Worm (Caenorhabditis elegans) whole organism, young adult: ENCODE measurements around the gene C28D4.8.
"Not testable (repeated sequence)": the region's sequence is repeated elsewhere in the genome, so short reads cannot be mapped to it uniquely, and the experiment has no call there.

Experiments used
- B0019.2 ChIP-seq: fragments of 200-800 bp; sonication (Bioruptor generic); conservative IDR thresholded peaks from 2 replicates; pipeline ENCODE4 v1.3.6; 2022; ENCODE audit warnings: missing genetic modification reagents, missing genetic modification characterization, missing compliant biosample characterization
- B0035.1 ChIP-seq: sonication (generic microtip); optimal IDR thresholded peaks from 2 replicates; lab custom pipeline; 2016; ENCODE audit warnings: missing genetic modification characterization, mild to moderate bottlenecking, missing compliant biosample characterization, missing genotype, missing genetic modification reagents
- C17E4.6 ChIP-seq: fragments of 200-800 bp; sonication (Bioruptor generic); IDR thresholded peaks from 2 replicates; pipeline ENCODE4 v1.3.6; 2022; ENCODE audit warnings: missing genetic modification reagents, missing genetic modification characterization, missing compliant biosample characterization
- D2030.7 ChIP-seq: fragments of 200-800 bp; sonication (Bioruptor generic); IDR thresholded peaks from 2 replicates; pipeline ENCODE4 v1.3.6; 2022; ENCODE audit warnings: missing genetic modification reagents, missing genetic modification characterization, missing compliant biosample characterization
- F33H1.4 ChIP-seq: fragments of 200-800 bp; sonication (Bioruptor generic); IDR thresholded peaks from 2 replicates; pipeline ENCODE4 v1.3.6; 2022; ENCODE audit warnings: missing genetic modification reagents, missing genetic modification characterization, missing compliant biosample characterization
- F39B2.1 ChIP-seq: fragments of 200-800 bp; sonication (Bioruptor generic); IDR thresholded peaks from 2 replicates; pipeline ENCODE4 v1.3.6; 2022; ENCODE audit warnings: missing genetic modification reagents, missing genetic modification characterization, missing compliant biosample characterization
- F49E8.2 ChIP-seq: sonication (generic microtip); optimal IDR thresholded peaks from 3 replicates; lab custom pipeline; 2017; ENCODE audit warnings: missing genetic modification characterization, mild to moderate bottlenecking, missing compliant biosample characterization, antibody characterized with exemption, moderate library complexity; ENCODE audit not compliant: insufficient read depth
- Y53G8AR.9 ChIP-seq: fragments of 200-800 bp; sonication (Bioruptor generic); conservative IDR thresholded peaks from 2 replicates; pipeline ENCODE4 v1.3.6; 2022; ENCODE audit warnings: missing genetic modification reagents, missing genetic modification characterization, missing compliant biosample characterization
- Y79H2A.3 ChIP-seq: fragments of 200-800 bp; sonication (Bioruptor generic); conservative IDR thresholded peaks from 2 replicates; pipeline ENCODE4 v1.3.6; 2022; ENCODE audit warnings: missing genetic modification reagents, missing genetic modification characterization, missing compliant biosample characterization
- Y95B8A.8 ChIP-seq: fragments of 200-800 bp; sonication (Bioruptor generic); IDR thresholded peaks from 2 replicates; pipeline ENCODE4 v1.3.6; 2022; ENCODE audit warnings: missing genetic modification reagents, missing genetic modification characterization, missing compliant biosample characterization
- aptf-2 ChIP-seq: fragments of 200-800 bp; sonication (Bioruptor generic); conservative IDR thresholded peaks from 2 replicates; pipeline ENCODE4 v1.3.6; 2022; ENCODE audit warnings: missing genetic modification reagents, missing genetic modification characterization, missing compliant biosample characterization
- ceh-100 ChIP-seq: fragments of 200-800 bp; sonication (Bioruptor generic); IDR thresholded peaks from 2 replicates; pipeline ENCODE4 v1.3.6; 2022; ENCODE audit warnings: missing genetic modification reagents, missing genetic modification characterization, missing compliant biosample characterization
- ceh-91 ChIP-seq: fragments of 200-800 bp; sonication (Bioruptor generic); IDR thresholded peaks from 2 replicates; pipeline ENCODE4 v1.3.6; 2022; ENCODE audit warnings: missing genetic modification reagents, missing genetic modification characterization, missing compliant biosample characterization
- dox-1 ChIP-seq: fragments of 200-800 bp; sonication (Bioruptor generic); IDR thresholded peaks from 2 replicates; pipeline ENCODE4 v1.3.6; 2022; ENCODE audit warnings: missing genetic modification reagents, missing genetic modification characterization, missing compliant biosample characterization
- dpl-1 ChIP-seq: fragments of 150-350 bp; optimal IDR thresholded peaks from 2 replicates; lab custom pipeline; 2014; ENCODE audit warnings: missing biosample characterization, missing genetic modification reagents, missing genetic modification characterization
- efl-1 ChIP-seq: fragments of 150-350 bp; optimal IDR thresholded peaks from 2 replicates; lab custom pipeline; 2014; ENCODE audit warnings: missing biosample characterization, missing genetic modification reagents, missing genetic modification characterization
- ekl-4 ChIP-seq: fragments of 200-800 bp; sonication (Bioruptor generic); IDR thresholded peaks from 2 replicates; pipeline ENCODE4 v1.3.6; 2022; ENCODE audit warnings: missing genetic modification reagents, missing genetic modification characterization, missing compliant biosample characterization
- ets-4 ChIP-seq: fragments of 200-800 bp; sonication (Bioruptor generic); optimal IDR thresholded peaks from 2 replicates; lab custom pipeline; 2018; ENCODE audit warnings: mild to moderate bottlenecking, missing genetic modification characterization, missing compliant biosample characterization
- hmg-1.2 ChIP-seq: fragments of 200-800 bp; sonication (Bioruptor generic); IDR thresholded peaks from 2 replicates; pipeline ENCODE4 v1.3.6; 2022; ENCODE audit warnings: missing genetic modification reagents, missing genetic modification characterization, missing compliant biosample characterization
- hsf-1 ChIP-seq: fragments of 200-800 bp; sonication (Bioruptor generic); IDR thresholded peaks from 2 replicates; pipeline ENCODE4 v1.3.6; 2022; ENCODE audit warnings: missing genetic modification reagents, missing genetic modification characterization, missing compliant biosample characterization
- lin-35 ChIP-seq, 3 experiments: fragments of 150-350 bp in 2 of 3; sonication (generic microtip) in 1 of 3; optimal IDR thresholded peaks; 2 replicates each; lab custom pipeline; 2014 to 2018; ENCODE audit warnings: missing biosample characterization in 3 of 3, missing genetic modification characterization in 3 of 3, missing genetic modification reagents in 3 of 3
- lin-54 ChIP-seq: fragments of 200-800 bp; sonication (Bioruptor generic); optimal IDR thresholded peaks from 2 replicates; lab custom pipeline; 2018; ENCODE audit warnings: mild to moderate bottlenecking, missing genetic modification characterization, missing compliant biosample characterization
- lir-1 ChIP-seq: fragments of 200-800 bp; sonication (Bioruptor generic); conservative IDR thresholded peaks from 2 replicates; pipeline ENCODE4 v1.3.6; 2022; ENCODE audit warnings: missing genetic modification reagents, missing genetic modification characterization, missing compliant biosample characterization
- lsl-1 ChIP-seq: fragments of 200-800 bp; sonication (Bioruptor generic); optimal IDR thresholded peaks from 2 replicates; lab custom pipeline; 2018; ENCODE audit warnings: mild to moderate bottlenecking, missing genetic modification characterization, moderate library complexity, missing compliant biosample characterization
- madf-3 ChIP-seq: fragments of 200-800 bp; sonication (Bioruptor generic); IDR thresholded peaks from 2 replicates; pipeline ENCODE4 v1.3.6; 2022; ENCODE audit warnings: missing genetic modification reagents, missing genetic modification characterization, missing compliant biosample characterization
- madf-6 ChIP-seq: fragments of 200-800 bp; sonication (Bioruptor generic); IDR thresholded peaks from 2 replicates; pipeline ENCODE4 v1.3.6; 2022; ENCODE audit warnings: missing genetic modification reagents, missing genetic modification characterization, missing compliant biosample characterization
- madf-8 ChIP-seq: fragments of 200-800 bp; sonication (Bioruptor generic); conservative IDR thresholded peaks from 2 replicates; pipeline ENCODE4 v1.3.6; 2022; ENCODE audit warnings: missing genetic modification reagents, missing genetic modification characterization, missing compliant biosample characterization
- nfyb-1 ChIP-seq: fragments of 200-800 bp; sonication (Bioruptor generic); IDR thresholded peaks from 2 replicates; pipeline ENCODE4 v1.3.6; 2022; ENCODE audit warnings: missing genetic modification reagents, missing genetic modification characterization, missing compliant biosample characterization
- nhr-179 ChIP-seq: sonication (generic microtip); optimal IDR thresholded peaks from 2 replicates; lab custom pipeline; 2016; ENCODE audit warnings: mild to moderate bottlenecking, missing genetic modification characterization, missing compliant biosample characterization
- pbrm-1 ChIP-seq: fragments of 200-800 bp; sonication (Bioruptor generic); IDR thresholded peaks from 2 replicates; pipeline ENCODE4 v1.3.6; 2022; ENCODE audit warnings: missing genetic modification reagents, missing genetic modification characterization, missing compliant biosample characterization
- rcor-1 ChIP-seq: fragments of 200-800 bp; sonication (Bioruptor generic); IDR thresholded peaks from 2 replicates; pipeline ENCODE4 v1.3.6; 2022; ENCODE audit warnings: missing genetic modification reagents, missing genetic modification characterization, missing compliant biosample characterization
- snpc-1.1 ChIP-seq: sonication (generic microtip); optimal IDR thresholded peaks from 2 replicates; lab custom pipeline; 2017; ENCODE audit warnings: missing genetic modification characterization, mild to moderate bottlenecking, missing compliant biosample characterization, antibody characterized with exemption, moderate library complexity, missing genotype, missing genetic modification reagents; ENCODE audit not compliant: insufficient read depth
- snpc-3.4 ChIP-seq: sonication (generic microtip); optimal IDR thresholded peaks from 2 replicates; lab custom pipeline; 2017; ENCODE audit warnings: missing genetic modification characterization, mild to moderate bottlenecking, missing compliant biosample characterization, antibody characterized with exemption, moderate library complexity, missing genotype, missing genetic modification reagents
- snpc-4 ChIP-seq, 5 experiments: fragments of 150-350 bp in 1 of 5; sonication (generic microtip) in 4 of 5; optimal IDR thresholded peaks; 2 replicates each; lab custom pipeline; 2014 to 2018; ENCODE audit warnings: missing genetic modification characterization in 5 of 5, missing biosample characterization in 3 of 5, antibody characterized with exemption in 2 of 5, mild to moderate bottlenecking in 2 of 5, missing compliant biosample characterization in 2 of 5, missing genotype in 2 of 5, moderate library complexity in 2 of 5, missing genetic modification reagents in 1 of 5
- tbp1 ChIP-seq: fragments of 200-800 bp; sonication (Bioruptor generic); optimal IDR thresholded peaks from 2 replicates; lab custom pipeline; 2018; ENCODE audit warnings: mild to moderate bottlenecking, missing genetic modification characterization, missing compliant biosample characterization
- tlf-1 ChIP-seq: fragments of 200-800 bp; sonication (Bioruptor generic); optimal IDR thresholded peaks from 2 replicates; lab custom pipeline; 2018; ENCODE audit warnings: mild to moderate bottlenecking, missing genetic modification characterization, missing compliant biosample characterization
- unc-130 ChIP-seq: sonication (generic microtip); optimal IDR thresholded peaks from 2 replicates; lab custom pipeline; 2016; ENCODE audit warnings: missing genetic modification reagents, missing genetic modification characterization, missing compliant biosample characterization
- xnd-1 ChIP-seq: sonication (generic microtip); optimal IDR thresholded peaks from 2 replicates; lab custom pipeline; 2016; ENCODE audit warnings: missing genotype, missing genetic modification reagents, missing genetic modification characterization, missing compliant biosample characterization
- ztf-18 ChIP-seq: sonication (generic microtip); optimal IDR thresholded peaks from 2 replicates; lab custom pipeline; 2016; ENCODE audit warnings: missing genotype, mild to moderate bottlenecking, missing genetic modification characterization, missing compliant biosample characterization
- ztf-28 ChIP-seq: fragments of 200-800 bp; sonication (Bioruptor generic); IDR thresholded peaks from 2 replicates; pipeline ENCODE4 v1.3.6; 2022; ENCODE audit warnings: missing genetic modification reagents, missing genetic modification characterization, missing compliant biosample characterization
- ztf-3 ChIP-seq: fragments of 200-800 bp; sonication (Bioruptor generic); optimal IDR thresholded peaks from 2 replicates; lab custom pipeline; 2018; ENCODE audit warnings: mild to moderate bottlenecking, missing genetic modification characterization, missing compliant biosample characterization
- ztf-6 ChIP-seq: fragments of 200-800 bp; sonication (Bioruptor generic); IDR thresholded peaks from 2 replicates; pipeline ENCODE4 v1.3.6; 2022; ENCODE audit warnings: missing genetic modification reagents, missing genetic modification characterization, missing compliant biosample characterization

Gene C28D4.8

ce11 chrIV:9740851-9741549 lies 7.2 kb downstream of the C28D4.8 start, which contains the start of gene gln-6:
Gene gln-6 (minus strand): TSS chrIV:9740901.
- peak; percentile 25; the same call in 1 of the 2 replicates for TF ChIP-seq nfyb-1 (GFP tag; lab: Robert Waterston, UW)
- peak; percentile 91; the same call in 1 of the 2 replicates for TF ChIP-seq D2030.7 (GFP tag; lab: Robert Waterston, UW)
- peak; percentile 67 for TF ChIP-seq B0019.2
- peak; percentile 80 for TF ChIP-seq dpl-1 (GFP tag; lab: Kevin White, UChicago)
- TF ChIP-seq unc-130 (GFP tag; lab: Kevin White, UChicago) = peak; percentile 35
- peak; percentile 90 for TF ChIP-seq madf-8
- peak in 1 of 3 experiments; percentile 44 for TF ChIP-seq lin-35 (GFP tag; optimal IDR thresholded peaks at IDR 0.05; lab: Kevin White, UChicago)
- peak; percentile 40 for TF ChIP-seq F49E8.2
- TF ChIP-seq efl-1 = peak; percentile 94
- TF ChIP-seq rcor-1 = 0 out of 2 replicates have a peak, but pooled peaks have one; percentile 39
- peak; percentile 67 for TF ChIP-seq tlf-1 (GFP tag; lab: Kevin White, UChicago)
- peak; percentile 89 for TF ChIP-seq ceh-91 (GFP tag; lab: Robert Waterston, UW)
- TF ChIP-seq snpc-4 (GFP tag; optimal IDR thresholded peaks at IDR 0.05; lab: Kevin White, UChicago) = not testable (repeated sequence)
- peak in 1 of 4 experiments; percentile 28 for TF ChIP-seq snpc-4 (tag; optimal IDR thresholded peaks at IDR 0.05; lab: Kevin White, UChicago)
- peak; percentile 17 for TF ChIP-seq snpc-1.1 (tag; lab: Kevin White, UChicago)
- TF ChIP-seq madf-6 = peak; percentile 96
- TF ChIP-seq madf-3 (GFP tag; lab: Robert Waterston, UW) = peak; percentile 86
- peak; percentile 67; the same call in 1 of the 2 replicates for TF ChIP-seq C17E4.6
- TF ChIP-seq aptf-2 (GFP tag; lab: Robert Waterston, UW) = peak; percentile 32; the same call in 1 of the 2 replicates
- TF ChIP-seq Y95B8A.8 = peak; percentile 62; the same call in 1 of the 2 replicates
- 0 out of 2 replicates have a peak, but pooled peaks have one; percentile 19 for TF ChIP-seq ekl-4
- TF ChIP-seq pbrm-1 (GFP tag; lab: Robert Waterston, UW) = peak; percentile 37; the same call in 1 of the 2 replicates
- TF ChIP-seq hsf-1 = peak; percentile 61; the same call in 1 of the 2 replicates
- TF ChIP-seq lsl-1 (GFP tag; lab: Kevin White, UChicago) = peak; percentile 65
- TF ChIP-seq ztf-28 = 0 out of 2 replicates have a peak, but pooled peaks have one; percentile 38
- TF ChIP-seq snpc-3.4 (tag; lab: Kevin White, UChicago) = peak; percentile 51
- TF ChIP-seq F33H1.4 (GFP tag; lab: Robert Waterston, UW) = peak; percentile 71
- TF ChIP-seq xnd-1 = peak; percentile 84
- peak; percentile 82 for TF ChIP-seq dox-1

ce11 chrIV:9739001-9739400 lies 9.2 kb downstream of the C28D4.8 start:
- TF ChIP-seq ekl-4 (peak; percentile 81), Y53G8AR.9 (GFP tag; lab: Robert Waterston, UW) (0 out of 2 replicates have a peak, but pooled peaks have one; percentile 65), Y79H2A.3 (0 out of 2 replicates have a peak, but pooled peaks have one; percentile 49), madf-3 (GFP tag; lab: Robert Waterston, UW) (peak; percentile 5; the same call in 1 of the 2 replicates), lir-1 (GFP tag; lab: Robert Waterston, UW) (no peak), lin-54 (GFP tag; lab: Kevin White, UChicago) (peak; percentile 37), Y95B8A.8 (peak; percentile 80; the same call in 1 of the 2 replicates), F49E8.2 (peak; percentile 59), ztf-3 (GFP tag; lab: Kevin White, UChicago) (no peak), ztf-18 (tag; lab: Kevin White, UChicago) (no peak), ztf-6 (no peak), nfyb-1 (GFP tag; lab: Robert Waterston, UW) (peak; percentile 67; the same call in 1 of the 2 replicates), ceh-100 (GFP tag; lab: Robert Waterston, UW) (no peak), xnd-1 (peak; percentile 43), B0035.1 (tag; lab: Kevin White, UChicago) (peak; percentile 11), tlf-1 (GFP tag; lab: Kevin White, UChicago) (peak; percentile 59), nhr-179 (tag; lab: Kevin White, UChicago) (no peak), tbp1 (GFP tag; lab: Kevin White, UChicago) (peak; percentile 33), F39B2.1 (0 out of 2 replicates have a peak, but pooled peaks have one; percentile 34), ceh-91 (GFP tag; lab: Robert Waterston, UW) (no peak), F33H1.4 (GFP tag; lab: Robert Waterston, UW) (peak; percentile 32; the same call in 1 of the 2 replicates), ets-4 (GFP tag; lab: Kevin White, UChicago) (no peak), snpc-4 (GFP tag; optimal IDR thresholded peaks at IDR 0.05; lab: Kevin White, UChicago) (peak; percentile 40), snpc-4 (tag; optimal IDR thresholded peaks at IDR 0.05; lab: Kevin White, UChicago) (peak in 2 of 4 experiments; percentile 16 to 53), hmg-1.2 (GFP tag; lab: Robert Waterston, UW) (peak; percentile 36)
